Worm (Caenorhabditis elegans): Measurements from ENCODE around the gene dmd-4.

dmd-4 gene

ce11 chrX:14818464-14819259 lies 43.0 kb downstream of the dmd-4 start, which contains the start of gene epn-1 (continued):
- peak; percentile 93 for TF ChIP-seq lin-13 (GFP tag; optimal IDR thresholded peaks at IDR 0.05)
- peak; percentile 83 for TF ChIP-seq lir-3 (tag; optimal IDR thresholded peaks at IDR 0.05; ENCODE audit: poor library complexity)
- TF ChIP-seq C16A3.4 (tag; optimal IDR thresholded peaks at IDR 0.05), result peak; percentile 90
- peak; percentile 95 for TF ChIP-seq jun-1 (tag; optimal IDR thresholded peaks at IDR 0.05)
- no peak for TF ChIP-seq C34B4.2 (tag; optimal IDR thresholded peaks at IDR 0.05)
- TF ChIP-seq dpl-1 (GFP tag; optimal IDR thresholded peaks at IDR 0.05), result peak; percentile 66 to 74 (median 67)
- TF ChIP-seq mef-2 (tag; optimal IDR thresholded peaks at IDR 0.05), result peak; percentile 95
- TF ChIP-seq tbx-2 (tag; optimal IDR thresholded peaks at IDR 0.05), result peak; percentile 99
- no peak for TF ChIP-seq unc-62 (GFP tag; optimal IDR thresholded peaks at IDR 0.05)
- TF ChIP-seq nhr-11 (tag; optimal IDR thresholded peaks at IDR 0.05), result peak; percentile 96
- TF ChIP-seq egl-13 (tag; optimal IDR thresholded peaks at IDR 0.05), result peak; percentile 98
- TF ChIP-seq elt-3 (tag; optimal IDR thresholded peaks at IDR 0.05), result peak in 4 of 6 experiments; percentile 17 to 82 (median 54)
- peak; percentile 92 to 95 (median 94) for TF ChIP-seq ceh-82 (tag; optimal IDR thresholded peaks at IDR 0.05)
- TF ChIP-seq sptf-1 (tag; optimal IDR thresholded peaks at IDR 0.05), result no peak
- TF ChIP-seq nhr-20 (tag; optimal IDR thresholded peaks at IDR 0.05), result peak; percentile 100
- TF ChIP-seq unc-98 (GFP tag; IDR thresholded peaks at IDR 0.05), result peak; percentile 74
- TF ChIP-seq rnt-1 (tag; optimal IDR thresholded peaks at IDR 0.05), result peak; percentile 94
- TF ChIP-seq ceh-8 (GFP tag; optimal IDR thresholded peaks at IDR 0.05), result peak; percentile 94
- peak; percentile 85 to 97 for TF ChIP-seq egl-27 (tag; optimal IDR thresholded peaks at IDR 0.05)
- TF ChIP-seq ama-1 (optimal IDR thresholded peaks at IDR 0.05), result no peak
- peak; percentile 97 for TF ChIP-seq nhr-90 (tag; optimal IDR thresholded peaks at IDR 0.05; ENCODE audit: poor library complexity)
- TF ChIP-seq lin-15B (tag; optimal IDR thresholded peaks at IDR 0.05), result peak; percentile 51
- TF ChIP-seq C04F5.9 (tag; optimal IDR thresholded peaks at IDR 0.05), result peak; percentile 69
- TF ChIP-seq vab-15 (tag; optimal IDR thresholded peaks at IDR 0.05), result no peak
- peak; percentile 83 for TF ChIP-seq lin-39 (tag; optimal IDR thresholded peaks at IDR 0.05)
- no peak for TF ChIP-seq unc-30 (tag; optimal IDR thresholded peaks at IDR 0.05)
- TF ChIP-seq Y116A8C.19 (tag; optimal IDR thresholded peaks at IDR 0.05; ENCODE audit: borderline replicate concordance), result peak; percentile 27
- TF ChIP-seq fkh-10 (GFP tag; optimal IDR thresholded peaks at IDR 0.05), result peak; percentile 85
- peak; percentile 26 for TF ChIP-seq F16B12.6 (tag; optimal IDR thresholded peaks at IDR 0.05)
- peak; percentile 98 for TF ChIP-seq pax-3 (tag; optimal IDR thresholded peaks at IDR 0.05)
- peak; percentile 99 for TF ChIP-seq unc-86 (tag; optimal IDR thresholded peaks at IDR 0.05)
- peak; percentile 100 for TF ChIP-seq lin-14 (GFP tag; optimal IDR thresholded peaks at IDR 0.05)
- peak; percentile 96 for TF ChIP-seq sox-4 (tag; optimal IDR thresholded peaks at IDR 0.05)

- TF ChIP-seq lir-3 (tag; optimal IDR thresholded peaks at IDR 0.05; ENCODE audit: poor library complexity), result no peak
- TF ChIP-seq jun-1 (tag; optimal IDR thresholded peaks at IDR 0.05), result no peak
- TF ChIP-seq nhr-84 (tag; optimal IDR thresholded peaks at IDR 0.05), result no peak
- TF ChIP-seq isw-1 (GFP tag; IDR thresholded peaks at IDR 0.05), result no peak
- TF ChIP-seq efl-1 (optimal IDR thresholded peaks at IDR 0.05), result no peak
- peak in 1 of 2 experiments; percentile 85 for TF ChIP-seq efl-1 (GFP tag; optimal IDR thresholded peaks at IDR 0.05 in 1 of 2)
- TF ChIP-seq nhr-28 (tag; optimal IDR thresholded peaks at IDR 0.05), result no peak
- no peak for TF ChIP-seq nhr-11 (tag; optimal IDR thresholded peaks at IDR 0.05)
- peak; percentile 76 for TF ChIP-seq elt-2 (tag; optimal IDR thresholded peaks at IDR 0.05)
Measured at ce11 chrX:14816717-14817116, 44.9 kb downstream of the dmd-4 start.

ce11 chrX:14815412-14815811 lies 46.2 kb downstream of the dmd-4 start:
- no peak for TF ChIP-seq C34B4.2 (tag; optimal IDR thresholded peaks at IDR 0.05)
- peak; percentile 4 for TF ChIP-seq aly-2 (tag; optimal IDR thresholded peaks at IDR 0.05)
- no peak for TF ChIP-seq nhr-47 (tag; optimal IDR thresholded peaks at IDR 0.05)
- TF ChIP-seq lin-14 (GFP tag; optimal IDR thresholded peaks at IDR 0.05), result no peak
- peak; percentile 20 for TF ChIP-seq elt-2 (tag; optimal IDR thresholded peaks at IDR 0.05)
- TF ChIP-seq fkh-4 (tag; optimal IDR thresholded peaks at IDR 0.05; ENCODE audit: borderline replicate concordance), result no peak
- TF ChIP-seq unc-30 (tag; optimal IDR thresholded peaks at IDR 0.05), result no peak
- peak; percentile 8 for TF ChIP-seq nhr-90 (tag; optimal IDR thresholded peaks at IDR 0.05; ENCODE audit: poor library complexity)
